Fruit fly (Drosophila melanogaster): ENCODE results near the gene CG11029.

The CG11029 gene

DNA sequence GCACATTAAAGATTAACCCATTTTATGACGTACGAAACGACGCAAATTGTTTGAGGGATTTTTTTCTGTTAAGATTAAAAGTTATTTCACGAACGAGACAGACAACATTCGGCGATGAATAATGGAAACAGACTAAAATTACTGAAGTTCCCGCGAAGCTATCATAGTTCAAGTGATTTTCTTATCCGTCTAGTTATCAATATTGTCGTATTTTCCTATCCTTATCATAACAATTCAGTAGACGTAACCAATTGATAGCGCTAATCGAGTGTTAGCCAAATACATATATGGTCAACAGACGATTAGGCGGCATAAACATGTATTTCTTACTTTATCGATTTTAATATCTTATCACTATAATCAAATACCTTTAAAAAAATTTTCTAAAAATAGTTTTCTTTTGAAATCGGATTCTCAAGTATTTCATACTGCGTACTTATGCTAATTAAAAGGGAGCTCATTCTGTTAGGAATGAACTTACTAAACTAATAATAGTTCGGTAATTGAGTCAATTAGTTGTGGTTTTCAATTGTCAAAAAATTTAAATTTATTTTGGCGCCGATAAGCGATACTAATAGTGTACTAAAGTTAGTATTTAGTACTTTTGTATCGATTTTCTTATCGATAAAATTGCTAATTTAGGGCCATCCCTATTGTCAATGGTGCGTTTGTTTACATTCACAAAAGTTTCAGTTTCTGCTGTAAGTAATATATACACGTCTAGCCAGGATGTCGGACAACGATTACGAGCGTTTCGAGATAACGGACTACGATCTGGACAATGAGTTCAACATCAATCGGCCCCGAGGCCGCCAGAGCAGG is 25.3 kb upstream of the CG11029 start, which contains the start of the genes CG11149 and sip1 (continued):
- peak; percentile 55 for TF ChIP-seq amos (GFP tag; IDR thresholded peaks at IDR 0.05; ENCODE audit: partially characterized antibody)
- TF ChIP-seq CG4617 (GFP tag; optimal IDR thresholded peaks at IDR 0.05; ENCODE audit: borderline replicate concordance): no peak
- TF ChIP-seq CG10209 (GFP tag; optimal IDR thresholded peaks at IDR 0.05): no peak
- no peak for TF ChIP-seq CG7556 (GFP tag; optimal IDR thresholded peaks at IDR 0.05)
- peak; percentile 19 for TF ChIP-seq CG2116 (GFP tag; optimal IDR thresholded peaks at IDR 0.05)
- TF ChIP-seq chinmo (GFP tag; IDR thresholded peaks at IDR 0.05; ENCODE audit: partially characterized antibody): peak; percentile 82; the same call in 1 of the 4 replicates
- no peak for TF ChIP-seq dpn (GFP tag; optimal IDR thresholded peaks at IDR 0.05)
- no peak for TF ChIP-seq repo (GFP tag; optimal IDR thresholded peaks at IDR 0.05)
- no peak for TF ChIP-seq Hey (tag; optimal IDR thresholded peaks at IDR 0.05)
- no peak for TF ChIP-seq caup (GFP tag; optimal IDR thresholded peaks at IDR 0.05; ENCODE audit: severe bottlenecking)
- TF ChIP-seq CG5180 (GFP tag; optimal IDR thresholded peaks at IDR 0.05): no peak
- TF ChIP-seq HLH4C (GFP tag; IDR thresholded peaks at IDR 0.05; ENCODE audit: partially characterized antibody): peak; percentile 79
- TF ChIP-seq CG10147 (GFP tag; optimal IDR thresholded peaks at IDR 0.05): no peak
- no peak for TF ChIP-seq run (tag; optimal IDR thresholded peaks at IDR 0.05)
- no peak for TF ChIP-seq trem (tag; optimal IDR thresholded peaks at IDR 0.05)
- no peak for TF ChIP-seq CG4404 (GFP tag; IDR thresholded peaks at IDR 0.05)
- no peak for TF ChIP-seq Usf (GFP tag; optimal IDR thresholded peaks at IDR 0.05)
- no peak for TF ChIP-seq CG17385 (GFP tag; optimal IDR thresholded peaks at IDR 0.05)
- TF ChIP-seq PHDP (tag; optimal IDR thresholded peaks at IDR 0.05): no peak

DNA sequence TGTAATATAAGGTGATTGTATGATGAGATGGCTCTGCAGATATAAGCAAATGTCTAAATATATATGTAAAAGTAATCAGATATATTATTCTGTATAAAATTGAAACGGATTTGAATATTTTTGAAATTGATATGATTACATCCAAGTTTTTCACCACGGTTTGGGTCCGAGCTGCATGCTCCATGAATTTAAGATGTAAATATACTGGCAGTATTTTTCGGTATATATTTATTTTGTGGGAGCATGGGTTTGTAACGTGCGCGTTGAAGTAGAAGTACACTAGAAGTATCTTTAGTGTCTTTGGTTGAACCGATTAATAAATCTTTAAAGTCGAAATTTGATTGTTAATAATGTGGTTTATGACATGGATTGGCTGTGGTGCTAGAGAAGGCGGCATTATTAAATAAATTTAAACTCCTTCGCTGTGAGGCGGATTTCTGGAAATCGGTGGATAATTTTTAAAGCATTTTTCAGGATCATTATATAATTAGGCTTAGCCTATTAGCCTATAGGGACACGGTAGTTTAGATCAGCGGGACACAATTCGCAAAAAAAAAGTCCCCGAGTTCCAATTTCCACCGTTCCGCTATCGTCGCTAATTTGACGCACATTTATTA is 22.0 kb upstream of the CG11029 start:
- TF ChIP-seq CG34422 (GFP tag; IDR thresholded peaks at IDR 0.05) (no peak), C15 (GFP tag; IDR thresholded peaks at IDR 0.05) (no peak), ewg (GFP tag; optimal IDR thresholded peaks at IDR 0.05) (no peak), Nf-YC (tag; optimal IDR thresholded peaks at IDR 0.05) (no peak), TFAM (GFP tag; optimal IDR thresholded peaks at IDR 0.05) (no peak), Aef1 (GFP tag; IDR thresholded peaks at IDR 0.05) (no peak), Ets97D (GFP tag; optimal IDR thresholded peaks at IDR 0.05) (peak; percentile 41), Sin3A (optimal IDR thresholded peaks at IDR 0.05) (no peak), CG13775 (GFP tag; optimal IDR thresholded peaks at IDR 0.05) (peak; percentile 9), trh (GFP tag; optimal IDR thresholded peaks at IDR 0.05) (no peak), CoRest (tag; optimal IDR thresholded peaks at IDR 0.05) (peak; percentile 9), CG12659 (GFP tag; optimal IDR thresholded peaks at IDR 0.05) (peak; percentile 19), stwl (tag; optimal IDR thresholded peaks at IDR 0.05) (peak; percentile 51), kni (GFP tag; optimal IDR thresholded peaks at IDR 0.05) (no peak), grn (GFP tag; optimal IDR thresholded peaks at IDR 0.05) (no peak), ems (GFP tag; optimal IDR thresholded peaks at IDR 0.05) (no peak), CG10462 (GFP tag; optimal IDR thresholded peaks at IDR 0.05) (no peak), CG8388 (GFP tag; optimal IDR thresholded peaks at IDR 0.05) (no peak), CG11723 (GFP tag; optimal IDR thresholded peaks at IDR 0.05) (no peak), Sry-δ (GFP tag; optimal IDR thresholded peaks at IDR 0.05) (no peak), stc (GFP tag; IDR thresholded peaks at IDR 0.05) (no peak), CG4424 (GFP tag; optimal IDR thresholded peaks at IDR 0.05) (peak; percentile 7), CG3995 (GFP tag; optimal IDR thresholded peaks at IDR 0.05) (peak; percentile 51), Doc3 (GFP tag; IDR thresholded peaks at IDR 0.05; ENCODE audit: partially characterized antibody) (no peak), CG8089 (GFP tag; optimal IDR thresholded peaks at IDR 0.05) (no peak), tx (GFP tag; optimal IDR thresholded peaks at IDR 0.05) (no peak), Fer2 (tag; optimal IDR thresholded peaks at IDR 0.05) (no peak), CG16813 (GFP tag; IDR thresholded peaks at IDR 0.05; ENCODE audit: partially characterized antibody) (no peak), CG30431 (GFP tag; optimal IDR thresholded peaks at IDR 0.05) (no peak)

Measured in whole organism, embryonic.